Worm (Caenorhabditis elegans) whole organism, mixed stage, embryonic: ENCODE measurements around the gene mut-7.

Experiments used
- bed-3 ChIP-seq: fragments of 200-800 bp; sonication (Bioruptor generic); optimal IDR thresholded peaks from 3 replicates; lab custom pipeline; 2018; ENCODE audit warnings: mild to moderate bottlenecking, missing genetic modification characterization, moderate library complexity, missing compliant biosample characterization
- drap-1 ChIP-seq: fragments of 200-800 bp; sonication (Bioruptor generic); optimal IDR thresholded peaks from 3 replicates; lab custom pipeline; 2018; ENCODE audit warnings: mild to moderate bottlenecking, missing genetic modification characterization, missing compliant biosample characterization
- elt-3 ChIP-seq: fragments of 150-350 bp; optimal IDR thresholded peaks from 2 replicates; lab custom pipeline; 2014; ENCODE audit warnings: missing biosample characterization, missing genetic modification characterization
- flh-1 ChIP-seq: fragments of 200-800 bp; sonication (Bioruptor generic); optimal IDR thresholded peaks from 2 replicates; lab custom pipeline; 2018; ENCODE audit warnings: mild to moderate bottlenecking, missing genetic modification characterization, moderate library complexity, missing compliant biosample characterization
- hlh-1 ChIP-seq: fragments of 150-350 bp; optimal IDR thresholded peaks from 2 replicates; lab custom pipeline; 2014; ENCODE audit warnings: missing biosample characterization, missing genetic modification reagents, missing genetic modification characterization
- lin-32 ChIP-seq: fragments of 200-800 bp; sonication (Bioruptor generic); optimal IDR thresholded peaks from 2 replicates; lab custom pipeline; 2018; ENCODE audit warnings: mild to moderate bottlenecking, missing genetic modification characterization, missing compliant biosample characterization
- lsy-2 ChIP-seq: fragments of 150-350 bp; optimal IDR thresholded peaks from 2 replicates; lab custom pipeline; 2014; ENCODE audit warnings: missing biosample characterization, missing genetic modification characterization
- nhr-12 ChIP-seq: fragments of 150-350 bp; optimal IDR thresholded peaks from 2 replicates; lab custom pipeline; 2014; ENCODE audit warnings: missing biosample characterization, missing genetic modification characterization
- nhr-28 ChIP-seq: fragments of 150-350 bp; optimal IDR thresholded peaks from 2 replicates; lab custom pipeline; 2014; ENCODE audit warnings: missing biosample characterization, missing genetic modification characterization
- nhr-76 ChIP-seq: sonication (generic microtip); optimal IDR thresholded peaks from 2 replicates; lab custom pipeline; 2017; ENCODE audit warnings: missing biosample characterization, missing genetic modification characterization
- unc-120 ChIP-seq: sonication (generic microtip); optimal IDR thresholded peaks from 2 replicates; lab custom pipeline; 2017; ENCODE audit warnings: missing genetic modification characterization, missing compliant biosample characterization; ENCODE audit not compliant: poor library complexity, severe bottlenecking
- unc-39 ChIP-seq: fragments of 150-350 bp; optimal IDR thresholded peaks from 2 replicates; lab custom pipeline; 2014; ENCODE audit warnings: missing biosample characterization, missing genetic modification characterization
- unc-62 ChIP-seq: fragments of 150-350 bp; optimal IDR thresholded peaks from 2 replicates; lab custom pipeline; 2014; ENCODE audit warnings: missing biosample characterization, missing genetic modification reagents, missing genetic modification characterization

ce11 chrIII:9582240-9582639 lies 40.1 kb upstream of the mut-7 start, which contains the start of gene C48B4.3:
- TF ChIP-seq unc-39 (tag; lab: Kevin White, UChicago): no peak
- TF ChIP-seq drap-1 (GFP tag; lab: Kevin White, UChicago): no peak
- TF ChIP-seq bed-3: no peak
- no peak for TF ChIP-seq hlh-1
- TF ChIP-seq elt-3 (tag; lab: Kevin White, UChicago): no peak
- no peak for TF ChIP-seq unc-62 (GFP tag; lab: Kevin White, UChicago)
- no peak for TF ChIP-seq lsy-2 (tag; lab: Kevin White, UChicago)
- no peak for TF ChIP-seq lin-32
- no peak for TF ChIP-seq nhr-76 (tag; lab: Kevin White, UChicago)
- no peak for TF ChIP-seq flh-1
- TF ChIP-seq nhr-28 (tag; lab: Kevin White, UChicago): no peak
- no peak for TF ChIP-seq nhr-12 (tag; lab: Kevin White, UChicago)
- no peak for TF ChIP-seq unc-120 (tag; lab: Kevin White, UChicago)
